Worm (Caenorhabditis elegans): Measurements from ENCODE around the gene F18A11.2.

The F18A11.2 gene

DNA sequence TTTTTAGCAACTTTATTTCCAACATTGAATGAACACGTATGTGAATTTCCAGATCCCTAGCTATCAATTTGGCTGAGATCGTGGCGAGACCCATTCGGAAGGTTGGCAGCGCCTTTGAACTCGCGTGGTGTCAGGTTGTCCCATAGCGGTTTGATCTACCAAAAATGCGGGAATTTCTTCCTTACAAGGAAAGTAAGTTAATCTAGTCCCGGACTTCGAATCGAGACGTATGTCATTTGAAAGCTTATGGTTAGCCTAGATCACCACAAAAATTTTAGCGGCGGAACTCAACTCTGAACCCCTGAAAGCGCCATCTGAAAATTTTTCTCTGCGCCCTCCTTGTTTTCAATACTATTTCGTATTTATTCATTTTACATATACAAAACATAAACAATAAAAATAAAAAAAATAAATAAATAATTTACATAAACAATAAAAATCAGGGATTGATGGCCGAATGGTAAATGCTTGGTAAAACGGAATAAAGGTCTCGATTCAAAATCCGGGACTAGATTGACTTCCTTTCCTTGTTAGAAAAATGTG lies at the start of gene F18A11.2:
Gene F18A11.2, plus strand, starts transcription at position 51 of the 543 bp plus-strand sequence.
- TF ChIP-seq hmg-1.2 (GFP tag; IDR thresholded peaks at IDR 0.05) = peak; percentile 60

DNA sequence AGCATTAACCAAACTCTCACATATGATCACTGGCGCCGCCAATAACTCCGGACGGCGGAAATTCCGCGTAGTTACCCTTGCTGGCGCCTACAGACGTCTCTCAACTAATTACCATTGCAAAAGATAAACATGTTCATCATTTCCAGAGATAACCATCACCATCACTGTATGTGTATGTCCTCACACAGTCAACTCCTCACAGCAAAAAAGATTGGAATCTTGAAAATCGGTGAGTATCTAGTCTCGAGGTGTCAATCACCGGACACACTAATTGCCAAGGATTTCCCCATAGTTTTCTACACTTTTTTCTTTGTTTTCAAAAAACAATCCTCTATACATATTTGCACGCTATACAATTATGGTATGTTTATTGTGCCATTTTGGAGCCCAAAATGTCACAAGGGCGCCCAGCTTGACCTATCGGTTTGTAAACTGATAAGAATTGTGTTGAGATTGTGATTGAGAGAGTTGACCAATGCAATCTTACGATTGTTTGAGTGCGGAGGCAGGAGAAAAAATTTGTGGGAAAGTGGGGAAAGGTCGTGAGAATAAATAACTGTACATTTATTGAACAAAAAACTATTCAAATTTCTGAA lies 49.4 kb upstream of the F18A11.2 start:
- TF ChIP-seq nhr-80 (tag; optimal IDR thresholded peaks at IDR 0.05) (peak; percentile 26), unc-62 (GFP tag; optimal IDR thresholded peaks at IDR 0.05) (peak; percentile 80), cebp-2 (GFP tag; IDR thresholded peaks at IDR 0.05) (no peak), dox-1 (GFP tag; IDR thresholded peaks at IDR 0.05) (no peak)

DNA sequence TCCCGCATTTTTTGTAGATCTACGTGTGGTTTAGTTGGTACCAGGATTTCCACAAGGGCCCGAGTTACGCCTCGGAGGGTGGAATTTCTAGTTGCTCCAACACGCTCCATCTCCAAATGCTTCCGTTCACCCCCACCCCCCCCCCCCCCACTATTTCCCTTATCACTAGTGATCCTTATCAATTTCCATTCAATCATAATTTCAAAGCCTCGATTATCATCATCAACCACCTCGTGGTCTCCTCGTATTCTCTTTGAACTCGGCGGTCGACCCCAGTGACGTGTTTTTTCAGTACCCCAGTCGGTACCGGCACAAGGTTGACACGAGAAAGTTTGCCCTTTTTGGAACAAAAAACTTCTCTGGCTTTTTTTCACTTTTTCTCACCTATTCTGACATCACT lies 48.7 kb upstream of the F18A11.2 start:
- no peak for TF ChIP-seq nhr-179 (tag; optimal IDR thresholded peaks at IDR 0.05)
- TF ChIP-seq hrde-1 (tag; optimal IDR thresholded peaks at IDR 0.05; ENCODE audit: borderline replicate concordance) = no peak
- TF ChIP-seq nhr-27 (tag; optimal IDR thresholded peaks at IDR 0.05) = no peak
- TF ChIP-seq him-1 (tag; optimal IDR thresholded peaks at IDR 0.05) = no peak
- TF ChIP-seq mxl-1 (tag; optimal IDR thresholded peaks at IDR 0.05) = no peak
- no peak for TF ChIP-seq egrh-3 (GFP tag; IDR thresholded peaks at IDR 0.05)
- TF ChIP-seq Y56A3A.18 (GFP tag; IDR thresholded peaks at IDR 0.05) = no peak
- TF ChIP-seq madf-6 (GFP tag; IDR thresholded peaks at IDR 0.05) = no peak

DNA sequence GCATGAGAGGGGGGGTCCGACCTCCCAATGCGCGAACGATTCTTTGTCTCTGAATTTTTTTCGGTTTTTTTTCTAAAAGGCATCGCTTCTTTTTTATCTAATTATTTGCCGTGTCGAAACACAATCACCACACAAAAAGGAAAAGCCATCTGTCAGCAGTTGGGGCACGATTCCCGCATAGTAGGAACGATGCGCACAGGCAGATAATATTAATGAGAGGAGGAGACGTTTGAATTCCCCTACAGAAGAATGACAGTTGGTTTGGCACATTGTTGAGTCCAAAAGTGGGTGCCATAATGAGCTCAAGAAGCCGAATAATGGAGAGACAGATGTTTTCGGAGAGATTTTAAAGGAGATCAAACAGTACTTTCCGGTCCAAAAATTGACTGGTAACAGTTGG lies 46.8 kb upstream of the F18A11.2 start:
- no peak for TF ChIP-seq hlh-12 (tag; optimal IDR thresholded peaks at IDR 0.05)
- TF ChIP-seq F37B4.10 (GFP tag; IDR thresholded peaks at IDR 0.05) = no peak
- no peak for TF ChIP-seq lsy-27 (tag; optimal IDR thresholded peaks at IDR 0.05; ENCODE audit: borderline replicate concordance, insufficient read depth)
- TF ChIP-seq K12H6.12 (tag; optimal IDR thresholded peaks at IDR 0.05) = no peak
- no peak for TF ChIP-seq B0035.1 (tag; optimal IDR thresholded peaks at IDR 0.05)
- TF ChIP-seq fkh-3 (tag; optimal IDR thresholded peaks at IDR 0.05) = no peak
- no peak for TF ChIP-seq aptf-2 (GFP tag; conservative IDR thresholded peaks at IDR 0.05)

DNA sequence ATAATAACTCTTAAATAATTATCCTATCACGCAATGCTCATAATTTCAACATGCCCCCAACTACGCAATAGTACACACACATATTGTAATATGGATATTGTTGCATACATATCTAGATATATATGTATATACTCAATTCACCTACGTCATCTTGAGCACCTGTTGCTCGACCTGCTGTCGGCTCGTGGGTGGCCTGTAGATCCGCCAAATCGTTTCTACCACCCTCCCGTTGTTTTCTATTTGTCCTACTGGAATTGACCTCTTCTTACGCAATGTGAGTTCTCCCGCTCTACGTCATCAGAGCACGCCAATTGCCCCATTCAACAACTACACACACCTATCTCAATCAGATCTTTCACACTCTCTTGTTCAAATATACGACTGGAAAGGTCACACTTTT lies 45.7 kb upstream of the F18A11.2 start:
- no peak for TF ChIP-seq sptf-2 (GFP tag; optimal IDR thresholded peaks at IDR 0.05)
- no peak for TF ChIP-seq Y79H2A.3 (GFP tag; conservative IDR thresholded peaks at IDR 0.05)
- no peak for TF ChIP-seq cebp-1 (GFP tag; IDR thresholded peaks at IDR 0.05)
- TF ChIP-seq cebp-1 (tag; optimal IDR thresholded peaks at IDR 0.05) = no peak
- TF ChIP-seq F33H1.4 (GFP tag; IDR thresholded peaks at IDR 0.05) = no peak
- TF ChIP-seq Y53G8AR.9 (GFP tag; conservative IDR thresholded peaks at IDR 0.05) = no peak
- TF ChIP-seq let-607 (tag; optimal IDR thresholded peaks at IDR 0.05) = no peak
- TF ChIP-seq gei-17 (GFP tag; optimal IDR thresholded peaks at IDR 0.05) = no peak

DNA sequence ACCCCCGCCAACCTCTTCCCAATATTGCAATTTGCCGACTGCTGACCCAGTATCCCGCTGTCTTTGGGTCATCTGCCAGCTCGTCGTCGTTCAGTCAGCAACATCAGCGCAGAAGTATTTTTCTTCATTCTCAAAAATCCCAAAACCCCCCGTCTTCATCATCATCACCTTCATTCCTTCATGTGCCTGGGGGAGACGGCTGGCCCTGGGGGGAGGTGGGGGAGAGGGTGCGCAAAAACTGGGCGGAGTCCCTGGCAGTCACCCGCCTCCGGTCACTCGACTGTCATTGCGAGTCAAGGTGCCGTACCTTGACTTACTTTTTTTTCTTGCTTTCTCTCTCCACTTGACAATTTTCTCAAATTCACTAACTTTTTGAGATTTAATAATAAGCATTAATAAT lies 43.7 kb upstream of the F18A11.2 start:
- TF ChIP-seq egrh-3 (GFP tag; IDR thresholded peaks at IDR 0.05) (peak; percentile 52; the same call in 1 of the 2 replicates), sea-2 (GFP tag; IDR thresholded peaks at IDR 0.05) (no peak), tlf-1 (GFP tag; optimal IDR thresholded peaks at IDR 0.05) (no peak), pha-4 (tag; optimal IDR thresholded peaks at IDR 0.05) (no peak), zfh-2 (GFP tag; conservative IDR thresholded peaks at IDR 0.05) (peak; percentile 87), lin-35 (GFP tag; optimal IDR thresholded peaks at IDR 0.05) (no peak)

All from whole organism, young adult.